Worm (Caenorhabditis elegans) whole organism, L3 larva: ENCODE data around the gene ZK1248.11.

Experiments
- aly-2 ChIP-seq: fragments of 150-350 bp; optimal IDR thresholded peaks from 2 replicates; lab custom pipeline; 2014; ENCODE audit warnings: missing biosample characterization, missing genetic modification characterization
- ama-1 ChIP-seq: fragments of 150-350 bp; optimal IDR thresholded peaks from 2 replicates; lab custom pipeline; 2018
- elt-3 ChIP-seq, 3 experiments: fragments of 150-350 bp in 1 of 3; sonication (generic microtip) in 2 of 3; optimal IDR thresholded peaks; 2 replicates in 2 of 3; 4 replicates in 1 of 3; lab custom pipeline; 2014 to 2017; ENCODE audit warnings: missing biosample characterization in 3 of 3, missing genetic modification characterization in 3 of 3
- fos-1 ChIP-seq: fragments of 150-350 bp; optimal IDR thresholded peaks from 2 replicates; lab custom pipeline; 2014; ENCODE audit warnings: missing biosample characterization, missing genetic modification characterization
- lin-39 ChIP-seq: fragments of 150-350 bp; optimal IDR thresholded peaks from 2 replicates; lab custom pipeline; 2018; ENCODE audit warnings: missing biosample characterization, missing genetic modification reagents, missing genetic modification characterization
- nhr-25 ChIP-seq: sonication (generic microtip); optimal IDR thresholded peaks from 2 replicates; lab custom pipeline; 2017; ENCODE audit warnings: missing biosample characterization, missing genetic modification characterization
- nhr-28 ChIP-seq: fragments of 150-350 bp; optimal IDR thresholded peaks from 2 replicates; lab custom pipeline; 2014; ENCODE audit warnings: missing biosample characterization, missing genetic modification characterization
- nhr-76 ChIP-seq: fragments of 150-350 bp; sonication (generic microtip); optimal IDR thresholded peaks from 5 replicates; lab custom pipeline; 2014; ENCODE audit warnings: missing biosample characterization, missing genetic modification characterization
- pqm-1 ChIP-seq: fragments of 150-350 bp; optimal IDR thresholded peaks from 2 replicates; lab custom pipeline; 2017; ENCODE audit warnings: missing biosample characterization, missing genetic modification characterization, inconsistent platforms
- skn-1 ChIP-seq: fragments of 150-350 bp; optimal IDR thresholded peaks from 2 replicates; lab custom pipeline; 2014; ENCODE audit warnings: missing biosample characterization, missing genetic modification characterization
- unc-62 ChIP-seq: fragments of 150-350 bp; sonication (generic microtip); optimal IDR thresholded peaks from 4 replicates; lab custom pipeline; 2014; ENCODE audit warnings: missing biosample characterization, missing genetic modification reagents, missing genetic modification characterization
- ztf-11 ChIP-seq: fragments of 150-350 bp; optimal IDR thresholded peaks from 2 replicates; lab custom pipeline; 2014; ENCODE audit warnings: missing biosample characterization, missing genetic modification characterization
- ztf-4 ChIP-seq: fragments of 150-350 bp; optimal IDR thresholded peaks from 2 replicates; lab custom pipeline; 2014; ENCODE audit warnings: missing biosample characterization, missing genetic modification characterization

- TF ChIP-seq nhr-76 (tag; lab: Kevin White, UChicago) (no peak), unc-62 (no peak), aly-2 (tag; lab: Kevin White, UChicago) (no peak), pqm-1 (tag; lab: Kevin White, UChicago) (peak; percentile 54), ama-1 (lab: Kevin White, UChicago) (peak; percentile 9), skn-1 (tag; lab: Kevin White, UChicago) (no peak), nhr-25 (tag; lab: Kevin White, UChicago) (no peak), nhr-28 (tag; lab: Kevin White, UChicago) (no peak), fos-1 (no peak), lin-39 (tag; lab: Kevin White, UChicago) (no peak), elt-3 (tag; optimal IDR thresholded peaks at IDR 0.05; lab: Kevin White, UChicago) (no peak), ztf-11 (no peak), ztf-4 (no peak)
These were observed 23.1 kb downstream of the ZK1248.11 start, which contains the start of gene K05F1.10 for ce11 chrII:5805303-5805702.
